Worm (Caenorhabditis elegans): ENCODE measurements around the gene F53H2.1.

F53H2.1 gene

ce11 chrV:20424229-20425182, 37.0 kb downstream of the F53H2.1 start:
- peak; percentile 50 for TF ChIP-seq isw-1 (GFP tag; IDR thresholded peaks at IDR 0.05)
- peak; percentile 30; the same call in 1 of the 2 replicates for TF ChIP-seq unc-98 (GFP tag; IDR thresholded peaks at IDR 0.05)
- TF ChIP-seq lir-3 (tag; optimal IDR thresholded peaks at IDR 0.05; ENCODE audit: poor library complexity) = peak; percentile 88
- peak in 1 of 2 experiments; percentile 64 for TF ChIP-seq mdl-1 (tag; optimal IDR thresholded peaks at IDR 0.05)
- peak; percentile 13 for TF ChIP-seq zag-1 (tag; optimal IDR thresholded peaks at IDR 0.05)
- no peak for TF ChIP-seq hlh-17 (GFP tag; optimal IDR thresholded peaks at IDR 0.05; ENCODE audit: borderline replicate concordance)
- TF ChIP-seq dsc-1 (tag; optimal IDR thresholded peaks at IDR 0.05) = peak; percentile 91
- no peak for TF ChIP-seq C04F5.9 (tag; optimal IDR thresholded peaks at IDR 0.05)
- peak; percentile 90 for TF ChIP-seq nhr-20 (tag; optimal IDR thresholded peaks at IDR 0.05)
- TF ChIP-seq aly-2 (tag; optimal IDR thresholded peaks at IDR 0.05) = no peak
- TF ChIP-seq hlh-4 (tag; optimal IDR thresholded peaks at IDR 0.05) = no peak
- TF ChIP-seq ceh-90 (tag; optimal IDR thresholded peaks at IDR 0.05) = peak; percentile 88
- TF ChIP-seq hpl-2 (GFP tag; optimal IDR thresholded peaks at IDR 0.05) = no peak
- no peak for TF ChIP-seq ama-1 (optimal IDR thresholded peaks at IDR 0.05)
- TF ChIP-seq pqm-1 (tag; optimal IDR thresholded peaks at IDR 0.05) = no peak
- TF ChIP-seq egl-27 (tag; optimal IDR thresholded peaks at IDR 0.05) = no peak
- TF ChIP-seq alr-1 (tag; optimal IDR thresholded peaks at IDR 0.05; ENCODE audit: borderline replicate concordance) = no peak
- TF ChIP-seq sptf-1 (tag; optimal IDR thresholded peaks at IDR 0.05) = no peak
- TF ChIP-seq nhr-85 (tag) = peak; percentile 90
- peak; percentile 32 to 69 for TF ChIP-seq lsy-2 (tag; optimal IDR thresholded peaks at IDR 0.05)
- no peak for TF ChIP-seq unc-62 (GFP tag; optimal IDR thresholded peaks at IDR 0.05)
- peak; percentile 12 for TF ChIP-seq Y116A8C.19 (tag; optimal IDR thresholded peaks at IDR 0.05; ENCODE audit: borderline replicate concordance)
- TF ChIP-seq rnt-1 (tag; optimal IDR thresholded peaks at IDR 0.05) = peak; percentile 92
- TF ChIP-seq lin-35 (GFP tag; optimal IDR thresholded peaks at IDR 0.05) = peak; percentile 92
- TF ChIP-seq egl-13 (tag; optimal IDR thresholded peaks at IDR 0.05) = peak; percentile 58
- TF ChIP-seq sup-37 (GFP tag; optimal IDR thresholded peaks at IDR 0.05) = peak; percentile 2
- peak; percentile 91 to 98 for TF ChIP-seq efl-1 (optimal IDR thresholded peaks at IDR 0.05)
- TF ChIP-seq efl-1 (GFP tag; optimal IDR thresholded peaks at IDR 0.05 in 1 of 2) = peak; percentile 91 to 99
- TF ChIP-seq grh-1 (GFP tag; IDR thresholded peaks at IDR 0.05) = peak; percentile 48
- peak; percentile 52 for TF ChIP-seq unc-86 (tag; optimal IDR thresholded peaks at IDR 0.05)
- peak; percentile 49 for TF ChIP-seq swsn-7 (tag; optimal IDR thresholded peaks at IDR 0.05)
- peak; percentile 57 for TF ChIP-seq nhr-19 (GFP tag; conservative IDR thresholded peaks at IDR 0.05)
- TF ChIP-seq lin-39 (tag; optimal IDR thresholded peaks at IDR 0.05) = no peak
- TF ChIP-seq snu-23 (GFP tag; optimal IDR thresholded peaks at IDR 0.05) = peak; percentile 61
- TF ChIP-seq ets-5 (GFP tag; IDR thresholded peaks at IDR 0.05) = no peak
- TF ChIP-seq lin-15B (tag; optimal IDR thresholded peaks at IDR 0.05) = peak; percentile 24
- TF ChIP-seq C34B4.2 (tag; optimal IDR thresholded peaks at IDR 0.05) = no peak
- TF ChIP-seq fkh-4 (tag; optimal IDR thresholded peaks at IDR 0.05; ENCODE audit: borderline replicate concordance) = peak; percentile 73
- TF ChIP-seq tbx-2 (tag; optimal IDR thresholded peaks at IDR 0.05) = peak; percentile 68
- peak; percentile 64 for TF ChIP-seq nhr-90 (tag; optimal IDR thresholded peaks at IDR 0.05; ENCODE audit: poor library complexity)
- TF ChIP-seq ceh-88 (GFP tag; IDR thresholded peaks at IDR 0.05) = no peak
- TF ChIP-seq tlp-1 (tag; optimal IDR thresholded peaks at IDR 0.05) = no peak
- peak; percentile 71 for TF ChIP-seq nhr-47 (tag; optimal IDR thresholded peaks at IDR 0.05)
- peak; percentile 31 for TF ChIP-seq C16A3.4 (tag; optimal IDR thresholded peaks at IDR 0.05)
- no peak for TF ChIP-seq nhr-12 (tag; optimal IDR thresholded peaks at IDR 0.05)
- no peak for TF ChIP-seq nhr-237 (tag; optimal IDR thresholded peaks at IDR 0.05)
- no peak for TF ChIP-seq unc-130 (tag; optimal IDR thresholded peaks at IDR 0.05)
- no peak for TF ChIP-seq snpc-4 (tag; optimal IDR thresholded peaks at IDR 0.05)
- TF ChIP-seq jun-1 (tag; optimal IDR thresholded peaks at IDR 0.05) = peak; percentile 40
- peak; percentile 84 to 92 (median 86) for TF ChIP-seq dpl-1 (GFP tag; optimal IDR thresholded peaks at IDR 0.05)
- no peak for TF ChIP-seq mef-2 (tag; optimal IDR thresholded peaks at IDR 0.05)

Measured in whole organism, L1 larva.